Fruit fly (Drosophila melanogaster) whole organism, embryonic: Measurements from ENCODE around the gene ppk17.

Experiments used
- CG10274 ChIP-seq: fragments of 200-800 bp; sonication (Bioruptor generic); optimal IDR thresholded peaks from 3 replicates; lab custom pipeline; 2017; ENCODE audit warnings: missing biosample characterization, mild to moderate bottlenecking, missing genetic modification characterization
- CG11456 ChIP-seq: fragments of 200-800 bp; sonication (Bioruptor generic); IDR thresholded peaks from 3 replicates; pipeline ENCODE4 v1.3.6; 2022; ENCODE audit warnings: missing biosample characterization, missing genetic modification characterization
- CG12236 ChIP-seq: fragments of 200-800 bp; sonication (Bioruptor generic); optimal IDR thresholded peaks from 2 replicates; lab custom pipeline; 2016; ENCODE audit warnings: missing biosample characterization, missing genetic modification characterization
- CG1233 ChIP-seq: fragments of 200-800 bp; sonication (Bioruptor generic); optimal IDR thresholded peaks from 4 replicates; lab custom pipeline; 2018; ENCODE audit warnings: missing biosample characterization, mild to moderate bottlenecking, missing genetic modification characterization
- CG13287 ChIP-seq: fragments of 200-800 bp; sonication (Bioruptor generic); IDR thresholded peaks from 2 replicates; pipeline ENCODE4 v1.3.6; 2022; ENCODE audit warnings: missing biosample characterization, missing genetic modification characterization; ENCODE audit not compliant: partially characterized antibody
- CG14441 ChIP-seq: fragments of 200-800 bp; sonication (Bioruptor generic); IDR thresholded peaks from 2 replicates; pipeline ENCODE4 v1.3.6; 2022; ENCODE audit warnings: missing biosample characterization, missing genetic modification characterization
- CG15479 ChIP-seq: fragments of 200-800 bp; sonication (Bioruptor generic); optimal IDR thresholded peaks from 3 replicates; lab custom pipeline; 2019; ENCODE audit warnings: missing biosample characterization, mild to moderate bottlenecking, missing genetic modification characterization, moderate library complexity
- CG16863 ChIP-seq: fragments of 200-800 bp; sonication (Bioruptor generic); optimal IDR thresholded peaks from 3 replicates; lab custom pipeline; 2016; ENCODE audit warnings: missing biosample characterization, missing genetic modification characterization
- CG17568 ChIP-seq: fragments of 200-800 bp; sonication (Bioruptor generic); optimal IDR thresholded peaks from 2 replicates; lab custom pipeline; 2018; ENCODE audit warnings: missing biosample characterization, mild to moderate bottlenecking, missing genetic modification characterization, moderate library complexity
- CG17912 ChIP-seq: fragments of 200-800 bp; sonication (Bioruptor generic); optimal IDR thresholded peaks from 2 replicates; lab custom pipeline; 2018; ENCODE audit warnings: missing biosample characterization, mild to moderate bottlenecking, missing genetic modification characterization
- CG1832 ChIP-seq: fragments of 200-800 bp; sonication (Bioruptor generic); optimal IDR thresholded peaks from 2 replicates; lab custom pipeline; 2017; ENCODE audit warnings: missing biosample characterization, mild to moderate bottlenecking, missing genetic modification characterization, inconsistent platforms
- CG30403 ChIP-seq: fragments of 200-800 bp; sonication (Bioruptor generic); optimal IDR thresholded peaks from 3 replicates; lab custom pipeline; 2016; ENCODE audit warnings: missing biosample characterization, missing genetic modification characterization
- CG3163 ChIP-seq: fragments of 200-800 bp; sonication (Bioruptor generic); optimal IDR thresholded peaks from 3 replicates; lab custom pipeline; 2016; ENCODE audit warnings: missing biosample characterization, missing genetic modification characterization
- CG3995 ChIP-seq: fragments of 200-800 bp; sonication (Bioruptor generic); optimal IDR thresholded peaks from 3 replicates; lab custom pipeline; 2016; ENCODE audit warnings: missing biosample characterization, missing genetic modification characterization
- CG4328 ChIP-seq: fragments of 200-800 bp; sonication (Bioruptor generic); optimal IDR thresholded peaks from 3 replicates; lab custom pipeline; 2017; ENCODE audit warnings: missing biosample characterization, missing genetic modification reagents, missing genetic modification characterization
- CG43689 ChIP-seq: fragments of 200-800 bp; sonication (Bioruptor generic); IDR thresholded peaks from 2 replicates; pipeline ENCODE4 v1.3.6; 2022; ENCODE audit warnings: missing biosample characterization, missing genetic modification characterization
- CG4404 ChIP-seq: fragments of 200-800 bp; sonication (Bioruptor generic); IDR thresholded peaks from 2 replicates; pipeline ENCODE4 v1.3.6; 2022; ENCODE audit warnings: missing biosample characterization, missing genetic modification characterization
- CG4424 ChIP-seq: fragments of 200-800 bp; sonication (Bioruptor generic); optimal IDR thresholded peaks from 3 replicates; lab custom pipeline; 2016; ENCODE audit warnings: missing biosample characterization, missing genetic modification characterization
- CG5953 ChIP-seq: fragments of 200-800 bp; sonication (Bioruptor generic); IDR thresholded peaks from 2 replicates; pipeline ENCODE4 v1.3.6; 2022; ENCODE audit warnings: missing biosample characterization, missing genetic modification characterization
- CG6689 ChIP-seq: fragments of 200-800 bp; sonication (Bioruptor generic); IDR thresholded peaks from 2 replicates; pipeline ENCODE4 v1.3.6; 2022; ENCODE audit warnings: missing biosample characterization, missing genetic modification characterization
- CG6765 ChIP-seq: fragments of 200-800 bp; sonication (Bioruptor generic); optimal IDR thresholded peaks from 3 replicates; lab custom pipeline; 2017; ENCODE audit warnings: missing biosample characterization, mild to moderate bottlenecking, missing genetic modification characterization
- Camta ChIP-seq: fragments of 200-800 bp; sonication (Bioruptor generic); optimal IDR thresholded peaks from 2 replicates; lab custom pipeline; 2016; ENCODE audit warnings: missing biosample characterization, missing genetic modification characterization
- Dfd ChIP-seq, 2 experiments: fragments of >200 bp; optimal IDR thresholded peaks; 2 replicates each; lab custom pipeline; 2017; ENCODE audit warnings: missing biosample characterization in 2 of 2, missing genetic modification characterization in 2 of 2
- Hand ChIP-seq: fragments of 200-800 bp; sonication (Bioruptor generic); optimal IDR thresholded peaks from 2 replicates; lab custom pipeline; 2017; ENCODE audit warnings: mild to moderate bottlenecking, missing biosample characterization, missing genetic modification reagents, missing genetic modification characterization
- MTF-1 ChIP-seq: fragments of 200-800 bp; sonication (Bioruptor generic); optimal IDR thresholded peaks from 2 replicates; lab custom pipeline; 2018; ENCODE audit warnings: missing biosample characterization, mild to moderate bottlenecking, missing genetic modification characterization, borderline replicate concordance
- Med ChIP-seq: fragments of 200-800 bp; sonication (Bioruptor generic); peaks from one replicate; lab custom pipeline; 2016; ENCODE audit warnings: missing biosample characterization, missing genetic modification characterization, mild to moderate bottlenecking, inconsistent platforms, moderate library complexity
- Mrtf ChIP-seq: fragments of 200-800 bp; sonication (Bioruptor generic); IDR thresholded peaks from 3 replicates; pipeline ENCODE4 v1.3.6; 2022; ENCODE audit warnings: missing biosample characterization, missing genetic modification characterization
- Side ChIP-seq: fragments of 200-800 bp; sonication (Bioruptor generic); optimal IDR thresholded peaks from 2 replicates; lab custom pipeline; 2016; ENCODE audit warnings: missing biosample characterization, missing genetic modification characterization
- Xbp1 ChIP-seq: fragments of 200-800 bp; sonication (Bioruptor generic); optimal IDR thresholded peaks from 3 replicates; lab custom pipeline; 2016; ENCODE audit warnings: missing biosample characterization, mild to moderate bottlenecking, missing genetic modification characterization
- bigmax ChIP-seq: fragments of 200-800 bp; sonication (Bioruptor generic); optimal IDR thresholded peaks from 2 replicates; lab custom pipeline; 2018; ENCODE audit warnings: missing biosample characterization, mild to moderate bottlenecking, missing genetic modification characterization
- da ChIP-seq: fragments of 200-800 bp; sonication (Bioruptor generic); optimal IDR thresholded peaks from 2 replicates; lab custom pipeline; 2016; ENCODE audit warnings: missing biosample characterization, missing genetic modification characterization
- dati ChIP-seq: fragments of 200-800 bp; sonication (Bioruptor generic); IDR thresholded peaks from 2 replicates; pipeline ENCODE4 v1.3.6; 2022; ENCODE audit warnings: missing biosample characterization, missing genetic modification characterization
- eve ChIP-seq, 2 experiments: fragments of >200 bp; optimal IDR thresholded peaks; 2 replicates each; lab custom pipeline; 2017; ENCODE audit warnings: missing biosample characterization in 2 of 2, missing genetic modification characterization in 2 of 2
- gce ChIP-seq: fragments of 200-800 bp; sonication (Bioruptor generic); IDR thresholded peaks from 3 replicates; pipeline ENCODE4 v1.3.6; 2022; ENCODE audit warnings: missing biosample characterization, missing genetic modification characterization
- gcm ChIP-seq: fragments of 200-800 bp; sonication (Bioruptor generic); optimal IDR thresholded peaks from 2 replicates; lab custom pipeline; 2019; ENCODE audit warnings: missing biosample characterization, mild to moderate bottlenecking, missing genetic modification characterization, moderate library complexity
- gcm2 ChIP-seq: fragments of 200-800 bp; sonication (Bioruptor generic); optimal IDR thresholded peaks from 2 replicates; lab custom pipeline; 2016; ENCODE audit warnings: missing biosample characterization, missing genetic modification characterization
- gem ChIP-seq: fragments of 200-800 bp; sonication (Bioruptor generic); optimal IDR thresholded peaks from 2 replicates; lab custom pipeline; 2019; ENCODE audit warnings: missing biosample characterization, mild to moderate bottlenecking, missing genetic modification characterization, moderate library complexity
- jing ChIP-seq: fragments of 200-800 bp; sonication (Bioruptor generic); optimal IDR thresholded peaks from 2 replicates; lab custom pipeline; 2018; ENCODE audit warnings: missing biosample characterization, mild to moderate bottlenecking, missing genetic modification characterization
- maf-S ChIP-seq: fragments of 200-800 bp; sonication (Bioruptor generic); optimal IDR thresholded peaks from 2 replicates; lab custom pipeline; 2016; ENCODE audit warnings: missing biosample characterization, missing genetic modification characterization
- mld ChIP-seq: fragments of 200-800 bp; sonication (Bioruptor generic); IDR thresholded peaks from 3 replicates; pipeline ENCODE4 v1.3.6; 2022; ENCODE audit warnings: missing biosample characterization, missing genetic modification characterization; ENCODE audit not compliant: partially characterized antibody
- nau ChIP-seq: fragments of 200-800 bp; sonication (Bioruptor generic); optimal IDR thresholded peaks from 3 replicates; lab custom pipeline; 2017; ENCODE audit warnings: missing biosample characterization, mild to moderate bottlenecking, missing genetic modification characterization, missing genetic modification reagents
- nerfin-1 ChIP-seq: fragments of 200-800 bp; sonication (Bioruptor generic); optimal IDR thresholded peaks from 3 replicates; lab custom pipeline; 2019; ENCODE audit warnings: missing biosample characterization, mild to moderate bottlenecking, missing genetic modification characterization, moderate library complexity
- odd ChIP-seq: fragments of 200-800 bp; sonication (Bioruptor generic); optimal IDR thresholded peaks from 2 replicates; lab custom pipeline; 2017; ENCODE audit warnings: missing biosample characterization, mild to moderate bottlenecking, missing genetic modification characterization
- run ChIP-seq: fragments of 200-800 bp; sonication (Bioruptor generic); optimal IDR thresholded peaks from 3 replicates; lab custom pipeline; 2018; ENCODE audit warnings: missing biosample characterization, mild to moderate bottlenecking, missing genetic modification characterization
- schlank ChIP-seq: fragments of 200-800 bp; sonication (Bioruptor generic); optimal IDR thresholded peaks from 2 replicates; lab custom pipeline; 2018; ENCODE audit warnings: missing biosample characterization, mild to moderate bottlenecking, missing genetic modification characterization
- so ChIP-seq: fragments of 200-800 bp; sonication (Bioruptor generic); IDR thresholded peaks from 3 replicates; pipeline ENCODE4 v1.3.6; 2022; ENCODE audit warnings: missing biosample characterization, missing genetic modification characterization
- tap ChIP-seq: fragments of 200-800 bp; optimal IDR thresholded peaks from 3 replicates; lab custom pipeline; 2019; ENCODE audit warnings: missing biosample characterization, mild to moderate bottlenecking, missing genetic modification characterization, moderate library complexity
- vfl ChIP-seq: fragments of 200-800 bp; sonication (Bioruptor generic); optimal IDR thresholded peaks from 2 replicates; lab custom pipeline; 2016; ENCODE audit warnings: missing biosample characterization, missing genetic modification characterization

Gene ppk17

dm6 chr2L:16720707-16721700, 39.4 kb downstream of the ppk17 start (continued):
- peak; percentile 1 for TF ChIP-seq CG1832
- TF ChIP-seq bigmax (GFP tag; lab: Kevin White, UChicago): no peak
- peak; percentile 80 for TF ChIP-seq MTF-1
- peak; percentile 94 for TF ChIP-seq so (GFP tag; lab: Robert Waterston, UW)
- TF ChIP-seq gcm2 (GFP tag; lab: Kevin White, UChicago): peak; percentile 71
- TF ChIP-seq CG17568 (GFP tag; lab: Kevin White, UChicago): peak; percentile 81
- peak; percentile 58 for TF ChIP-seq CG6765 (GFP tag; lab: Kevin White, UChicago)
- peak; percentile 96 for TF ChIP-seq Xbp1 (GFP tag; lab: Kevin White, UChicago)
- peak; percentile 27 for TF ChIP-seq CG12236 (GFP tag; lab: Kevin White, UChicago)
- peak; percentile 48; the same call in 1 of the 2 replicates for TF ChIP-seq CG43689 (GFP tag; lab: Robert Waterston, UW)
- TF ChIP-seq Hand: peak; percentile 77
- TF ChIP-seq Dfd (GFP tag; optimal IDR thresholded peaks at IDR 0.05; lab: Kevin White, UChicago): no peak
- peak; percentile 91 for TF ChIP-seq dati (GFP tag; lab: Robert Waterston, UW)
- peak in 1 of 2 experiments; percentile 97 for TF ChIP-seq eve (GFP tag; optimal IDR thresholded peaks at IDR 0.05; lab: Kevin White, UChicago)
- peak; percentile 80 for TF ChIP-seq odd (GFP tag; lab: Kevin White, UChicago)
- peak; percentile 67 for TF ChIP-seq da (GFP tag; lab: Kevin White, UChicago)
- peak; percentile 75 for TF ChIP-seq CG10274 (GFP tag; lab: Kevin White, UChicago)
- peak; percentile 92 for TF ChIP-seq CG4404 (GFP tag; lab: Robert Waterston, UW)
- TF ChIP-seq CG4424 (GFP tag; lab: Kevin White, UChicago): peak; percentile 95
- peak; percentile 86 for TF ChIP-seq gcm (GFP tag; lab: Kevin White, UChicago)
- TF ChIP-seq CG17912 (GFP tag; lab: Kevin White, UChicago): peak; percentile 54
- TF ChIP-seq CG4328 (GFP tag; lab: Kevin White, UChicago): peak; percentile 77
- peak; percentile 59 for TF ChIP-seq CG3995 (GFP tag; lab: Kevin White, UChicago)
- peak; percentile 88 for TF ChIP-seq nau
- TF ChIP-seq CG3163 (GFP tag; lab: Kevin White, UChicago): no peak
- peak; percentile 96 for TF ChIP-seq CG6689
- peak; percentile 85 for TF ChIP-seq CG16863 (GFP tag; lab: Kevin White, UChicago)
- peak; percentile 94 for TF ChIP-seq CG30403 (GFP tag; lab: Kevin White, UChicago)
- TF ChIP-seq run: peak; percentile 91
- peak; percentile 92 for TF ChIP-seq gce (GFP tag; lab: Robert Waterston, UW)
- peak; percentile 93 for TF ChIP-seq CG1233 (GFP tag; lab: Kevin White, UChicago)
- no peak for TF ChIP-seq mld (GFP tag; lab: Robert Waterston, UW)
- peak; percentile 95 for TF ChIP-seq CG11456 (GFP tag; lab: Robert Waterston, UW)
- TF ChIP-seq jing: peak; percentile 85
- peak; percentile 75 for TF ChIP-seq Side (GFP tag; lab: Kevin White, UChicago)
- TF ChIP-seq nerfin-1: peak; percentile 87
- TF ChIP-seq CG15479: no peak
- TF ChIP-seq tap (tag; lab: Kevin White, UChicago): peak; percentile 93
- peak; percentile 66 for TF ChIP-seq maf-S
- peak; percentile 83; the same call in 1 of the 3 replicates for TF ChIP-seq Mrtf
- TF ChIP-seq CG14441 (GFP tag; lab: Robert Waterston, UW): peak; percentile 97
- TF ChIP-seq vfl (GFP tag; lab: Kevin White, UChicago): peak; percentile 22
- peak; percentile 69 for TF ChIP-seq schlank (tag; lab: Kevin White, UChicago)
- no peak for TF ChIP-seq CG13287
- peak; percentile 92 for TF ChIP-seq gem (tag; lab: Kevin White, UChicago)
- peak; percentile 96 for TF ChIP-seq CG5953 (GFP tag; lab: Robert Waterston, UW)
- peak; percentile 72 for TF ChIP-seq Camta (GFP tag; lab: Kevin White, UChicago)
- TF ChIP-seq Med: peak; percentile 95
